Fruit fly (Drosophila melanogaster) whole organism, embryonic: ENCODE data around the gene CG14402.

ENCODE experiments used
- Antp ChIP-seq: fragments of 200-800 bp; sonication (Bioruptor generic); optimal IDR thresholded peaks from 3 replicates; lab custom pipeline; 2016; ENCODE audit warnings: missing biosample characterization, missing genetic modification characterization
- Atf6 ChIP-seq: fragments of 200-800 bp; sonication (Bioruptor generic); IDR thresholded peaks from 2 replicates; pipeline ENCODE4 v1.3.6; 2022; ENCODE audit warnings: missing biosample characterization, missing genetic modification characterization
- B-H1 ChIP-seq: fragments of 200-800 bp; sonication (Bioruptor generic); IDR thresholded peaks from 3 replicates; pipeline ENCODE4 v1.3.6; 2022; ENCODE audit warnings: missing biosample characterization, missing genetic modification characterization
- BEAF-32 ChIP-seq: fragments of 200-800 bp; sonication (Bioruptor generic); optimal IDR thresholded peaks from 3 replicates; lab custom pipeline; 2017; ENCODE audit warnings: missing biosample characterization, missing genetic modification characterization, mild to moderate bottlenecking, moderate library complexity, missing genetic modification reagents
- CG10462 ChIP-seq: fragments of 200-800 bp; sonication (Bioruptor generic); optimal IDR thresholded peaks from 2 replicates; lab custom pipeline; 2016; ENCODE audit warnings: missing biosample characterization, missing genetic modification characterization
- CG10959 ChIP-seq: fragments of 200-800 bp; sonication (Bioruptor generic); IDR thresholded peaks from 2 replicates; pipeline ENCODE4 v1.3.6; 2022; ENCODE audit warnings: missing biosample characterization, missing genetic modification characterization
- CG11247 ChIP-seq: fragments of 200-800 bp; sonication (Bioruptor generic); IDR thresholded peaks from 2 replicates; pipeline ENCODE4 v1.3.6; 2022; ENCODE audit warnings: missing biosample characterization, missing genetic modification characterization
- CG11456 ChIP-seq: fragments of 200-800 bp; sonication (Bioruptor generic); IDR thresholded peaks from 3 replicates; pipeline ENCODE4 v1.3.6; 2022; ENCODE audit warnings: missing biosample characterization, missing genetic modification characterization
- CG11504 ChIP-seq: fragments of 200-800 bp; sonication (Bioruptor generic); optimal IDR thresholded peaks from 3 replicates; lab custom pipeline; 2019; ENCODE audit warnings: missing biosample characterization, mild to moderate bottlenecking, missing genetic modification characterization, moderate library complexity
- CG11695 ChIP-seq: fragments of 200-800 bp; sonication (Bioruptor generic); IDR thresholded peaks from 3 replicates; pipeline ENCODE4 v1.3.6; 2022; ENCODE audit warnings: missing biosample characterization, missing genetic modification characterization
- CG12659 ChIP-seq: fragments of 200-800 bp; sonication (Bioruptor generic); optimal IDR thresholded peaks from 3 replicates; lab custom pipeline; 2017; ENCODE audit warnings: mild to moderate bottlenecking, missing biosample characterization, missing genetic modification reagents, missing genetic modification characterization
- CG14050 ChIP-seq: fragments of 200-800 bp; sonication (Bioruptor generic); IDR thresholded peaks from 3 replicates; pipeline ENCODE4 v1.3.6; 2022; ENCODE audit warnings: missing biosample characterization, missing genetic modification characterization
- CG15011 ChIP-seq: fragments of 200-800 bp; sonication (Bioruptor generic); optimal IDR thresholded peaks from 3 replicates; lab custom pipeline; 2018; ENCODE audit warnings: missing biosample characterization, mild to moderate bottlenecking, missing genetic modification characterization
- CG17359 ChIP-seq: fragments of 200-800 bp; sonication (Bioruptor generic); optimal IDR thresholded peaks from 3 replicates; lab custom pipeline; 2018; ENCODE audit warnings: missing biosample characterization, mild to moderate bottlenecking, missing genetic modification characterization, moderate library complexity
- CG18011 ChIP-seq: fragments of 200-800 bp; sonication (Bioruptor generic); optimal IDR thresholded peaks from 2 replicates; lab custom pipeline; 2017; ENCODE audit warnings: missing biosample characterization, missing genetic modification characterization, mild to moderate bottlenecking, moderate library complexity, missing genotype
- CG31224 ChIP-seq: fragments of 200-800 bp; sonication (Bioruptor generic); IDR thresholded peaks from 2 replicates; pipeline ENCODE4 v1.3.6; 2022; ENCODE audit warnings: missing biosample characterization, missing genetic modification characterization
- CG31441 ChIP-seq: fragments of 200-800 bp; sonication (Bioruptor generic); IDR thresholded peaks from 2 replicates; pipeline ENCODE4 v1.3.6; 2022; ENCODE audit warnings: missing biosample characterization, missing genetic modification characterization
- CG32767 ChIP-seq: fragments of 200-800 bp; sonication (Bioruptor generic); IDR thresholded peaks from 2 replicates; pipeline ENCODE4 v1.3.6; 2022; ENCODE audit warnings: missing biosample characterization, missing genetic modification characterization
- CG3407 ChIP-seq: fragments of 200-800 bp; sonication (Bioruptor generic); optimal IDR thresholded peaks from 2 replicates; lab custom pipeline; 2018; ENCODE audit warnings: missing biosample characterization, mild to moderate bottlenecking, missing genetic modification characterization
- CG34376 ChIP-seq: fragments of 200-800 bp; sonication (Bioruptor generic); optimal IDR thresholded peaks from 2 replicates; lab custom pipeline; 2018; ENCODE audit warnings: missing biosample characterization, mild to moderate bottlenecking, missing genetic modification characterization
- CG4360 ChIP-seq: fragments of 200-800 bp; sonication (Bioruptor generic); IDR thresholded peaks from 2 replicates; pipeline ENCODE4 v1.3.6; 2022; ENCODE audit warnings: missing biosample characterization, missing genetic modification characterization
- CG7357 ChIP-seq: fragments of 200-800 bp; sonication (Bioruptor generic); IDR thresholded peaks from 3 replicates; pipeline ENCODE4 v1.3.6; 2022; ENCODE audit warnings: missing biosample characterization, missing genetic modification characterization
- CG9437 ChIP-seq: fragments of 200-800 bp; sonication (Bioruptor generic); optimal IDR thresholded peaks from 2 replicates; lab custom pipeline; 2018; ENCODE audit warnings: missing biosample characterization, mild to moderate bottlenecking, missing genetic modification characterization
- CG9609 ChIP-seq: fragments of 200-800 bp; sonication (Bioruptor generic); optimal IDR thresholded peaks from 3 replicates; lab custom pipeline; 2016; ENCODE audit warnings: missing biosample characterization, missing genetic modification characterization
- CG9727 ChIP-seq: fragments of 200-800 bp; sonication (Bioruptor generic); optimal IDR thresholded peaks from 3 replicates; lab custom pipeline; 2017; ENCODE audit warnings: missing biosample characterization, mild to moderate bottlenecking, missing genetic modification characterization
- D19A ChIP-seq: fragments of 200-800 bp; optimal IDR thresholded peaks from 3 replicates; lab custom pipeline; 2019; ENCODE audit warnings: missing biosample characterization, mild to moderate bottlenecking, missing genetic modification characterization, moderate library complexity
- Hr78 ChIP-seq, 2 experiments: fragments of 200-800 bp in 1 of 2; fragments of >200 bp in 1 of 2; sonication (Bioruptor generic) in 1 of 2; optimal IDR thresholded peaks; 2 replicates each; lab custom pipeline; 2017 to 2019; ENCODE audit warnings: missing biosample characterization in 2 of 2, missing genetic modification characterization in 2 of 2, mild to moderate bottlenecking in 1 of 2, moderate library complexity in 1 of 2
- Nf-YA ChIP-seq: fragments of 200-800 bp; sonication (Bioruptor generic); IDR thresholded peaks from 2 replicates; pipeline ENCODE4 v1.3.6; 2022; ENCODE audit warnings: missing biosample characterization, missing genetic modification characterization
- Nf-YC ChIP-seq: fragments of 200-800 bp; optimal IDR thresholded peaks from 3 replicates; lab custom pipeline; 2019; ENCODE audit warnings: missing biosample characterization, mild to moderate bottlenecking, missing genetic modification characterization, moderate library complexity
- Rx ChIP-seq: fragments of 200-800 bp; sonication (Bioruptor generic); IDR thresholded peaks from 2 replicates; pipeline ENCODE4 v1.3.6; 2022; ENCODE audit warnings: missing biosample characterization, missing genetic modification characterization
- aop ChIP-seq: fragments of 200-800 bp; sonication (Bioruptor generic); IDR thresholded peaks from 2 replicates; pipeline ENCODE4 v1.3.6; 2022; ENCODE audit warnings: missing biosample characterization, missing genetic modification characterization
- corto ChIP-seq: fragments of 200-800 bp; sonication (Bioruptor generic); optimal IDR thresholded peaks from 2 replicates; lab custom pipeline; 2016; ENCODE audit warnings: missing biosample characterization, mild to moderate bottlenecking, missing genetic modification characterization, moderate library complexity
- crc ChIP-seq: fragments of 200-800 bp; sonication (Bioruptor generic); optimal IDR thresholded peaks from 2 replicates; lab custom pipeline; 2016; ENCODE audit warnings: missing biosample characterization, missing genetic modification characterization
- crp ChIP-seq, 2 experiments: fragments of 200-800 bp; sonication (Bioruptor generic); optimal IDR thresholded peaks; 2 replicates in 1 of 2; 3 replicates in 1 of 2; lab custom pipeline; 2017; ENCODE audit warnings: missing biosample characterization in 2 of 2, missing genetic modification characterization in 2 of 2, mild to moderate bottlenecking in 1 of 2, moderate library complexity in 1 of 2
- dan ChIP-seq: fragments of 200-800 bp; sonication (Bioruptor generic); IDR thresholded peaks from 2 replicates; pipeline ENCODE4 v1.3.6; 2022; ENCODE audit warnings: missing biosample characterization, missing genetic modification characterization
- fd102C ChIP-seq: fragments of 200-800 bp; sonication (Bioruptor generic); optimal IDR thresholded peaks from 2 replicates; lab custom pipeline; 2018; ENCODE audit warnings: missing biosample characterization, mild to moderate bottlenecking, missing genetic modification characterization, moderate library complexity
- fd96Cb ChIP-seq: fragments of 200-800 bp; sonication (Bioruptor generic); optimal IDR thresholded peaks from 2 replicates; lab custom pipeline; 2018; ENCODE audit warnings: missing biosample characterization, mild to moderate bottlenecking, missing genetic modification characterization, moderate library complexity
- gsb-n ChIP-seq: fragments of 200-800 bp; sonication (Bioruptor generic); optimal IDR thresholded peaks from 3 replicates; lab custom pipeline; 2018; ENCODE audit warnings: missing biosample characterization, mild to moderate bottlenecking, missing genetic modification characterization
- lola ChIP-seq, 3 experiments: fragments of >200 bp in 2 of 3; fragments of 200-800 bp in 1 of 3; sonication (Bioruptor generic) in 1 of 3; optimal IDR thresholded peaks; 2 replicates each; lab custom pipeline; 2017 to 2019; ENCODE audit warnings: missing biosample characterization in 3 of 3, missing genetic modification characterization in 3 of 3, mild to moderate bottlenecking in 1 of 3, moderate library complexity in 1 of 3
- pita ChIP-seq: fragments of 200-800 bp; sonication (Bioruptor generic); optimal IDR thresholded peaks from 2 replicates; lab custom pipeline; 2017; ENCODE audit warnings: missing biosample characterization, mild to moderate bottlenecking, missing genetic modification characterization
- rib ChIP-seq: fragments of 200-800 bp; sonication (Bioruptor generic); IDR thresholded peaks from 2 replicates; pipeline ENCODE4 v1.3.6; 2022; ENCODE audit warnings: missing biosample characterization, missing genetic modification characterization
- sens ChIP-seq: fragments of 200-800 bp; sonication (Bioruptor generic); peaks from one replicate; lab custom pipeline; 2016; ENCODE audit warnings: missing biosample characterization, missing genetic modification characterization
- sens-2 ChIP-seq: fragments of 200-800 bp; sonication (Bioruptor generic); IDR thresholded peaks from 2 replicates; pipeline ENCODE4 v1.3.6; 2022; ENCODE audit warnings: missing biosample characterization, missing genetic modification characterization
- sima ChIP-seq: fragments of 200-800 bp; sonication (Bioruptor generic); optimal IDR thresholded peaks from 2 replicates; lab custom pipeline; 2016; ENCODE audit warnings: missing biosample characterization, missing genetic modification characterization
- sr ChIP-seq: fragments of 200-800 bp; sonication (Bioruptor generic); IDR thresholded peaks from 3 replicates; pipeline ENCODE4 v1.3.6; 2022; ENCODE audit warnings: missing biosample characterization, missing genetic modification characterization
- tap ChIP-seq: fragments of 200-800 bp; optimal IDR thresholded peaks from 3 replicates; lab custom pipeline; 2019; ENCODE audit warnings: missing biosample characterization, mild to moderate bottlenecking, missing genetic modification characterization, moderate library complexity
- wek ChIP-seq: fragments of 200-800 bp; sonication (Bioruptor generic); optimal IDR thresholded peaks from 3 replicates; lab custom pipeline; 2018; ENCODE audit warnings: missing biosample characterization, mild to moderate bottlenecking, missing genetic modification characterization, moderate library complexity
- yki ChIP-seq: fragments of >200 bp; optimal IDR thresholded peaks from 3 replicates; lab custom pipeline; 2018
- zfh1 ChIP-seq: fragments of 200-800 bp; sonication (Bioruptor generic); IDR thresholded peaks from 3 replicates; pipeline ENCODE4 v1.3.6; 2022; ENCODE audit warnings: missing biosample characterization, missing genetic modification characterization

Gene CG14402

DNA sequence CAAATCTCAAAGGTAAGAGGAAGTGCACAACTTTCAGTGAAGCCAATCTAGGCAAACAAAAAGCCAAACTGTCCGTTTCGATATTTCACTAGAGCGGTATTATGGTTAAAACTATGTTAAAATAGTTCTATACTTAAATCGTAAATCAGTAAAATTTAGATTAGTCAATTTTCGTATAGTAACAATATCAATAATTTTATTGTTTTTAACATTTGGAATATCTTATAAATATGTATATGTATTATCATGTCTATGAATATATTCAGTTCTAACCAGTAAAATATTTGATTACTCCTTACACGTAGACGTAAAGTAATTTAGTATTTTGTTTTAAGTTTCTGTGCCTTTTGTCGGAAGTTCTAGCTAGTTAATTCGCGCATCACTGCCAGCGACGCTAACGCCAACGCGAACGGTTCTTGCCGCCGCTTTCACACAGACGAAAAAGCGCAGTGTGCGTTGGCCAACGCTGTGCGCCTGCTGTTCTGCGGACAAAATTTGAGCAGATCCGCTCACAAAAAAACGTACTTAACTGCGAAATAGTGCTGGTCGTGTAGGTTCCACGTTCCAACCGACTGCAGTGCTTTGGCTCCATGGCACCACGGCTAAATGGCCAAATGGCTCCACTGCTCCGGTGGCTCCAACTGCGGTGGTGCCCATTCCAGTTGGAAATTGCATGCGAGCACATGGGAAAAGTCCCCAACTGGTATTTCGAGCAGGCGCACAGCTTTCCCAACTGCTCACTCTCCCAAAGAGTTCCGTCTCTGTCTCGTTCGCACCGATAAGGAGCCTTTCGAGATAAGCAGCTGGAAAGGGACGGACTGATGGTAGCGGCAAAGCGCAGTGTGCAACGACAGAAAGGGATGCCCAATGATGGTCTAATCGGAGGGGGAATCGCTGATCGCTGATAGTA, 25.6 kb upstream of the CG14402 start (continued):
- no peak for TF ChIP-seq aop (GFP tag; lab: Robert Waterston, UW)
- peak; percentile 83 for TF ChIP-seq CG34376
- no peak for TF ChIP-seq Nf-YA (GFP tag; lab: Robert Waterston, UW)
- TF ChIP-seq CG11456 (GFP tag; lab: Robert Waterston, UW) = no peak
- TF ChIP-seq BEAF-32 (GFP tag; lab: Kevin White, UChicago) = no peak
- peak; percentile 12 for TF ChIP-seq Antp (GFP tag; lab: Kevin White, UChicago)
- TF ChIP-seq CG10959 = no peak
- no peak for TF ChIP-seq gsb-n
- TF ChIP-seq sr (GFP tag; lab: Robert Waterston, UW) = peak; percentile 91
- no peak for TF ChIP-seq sima
- TF ChIP-seq pita (GFP tag; lab: Kevin White, UChicago) = no peak
- TF ChIP-seq CG11695 (GFP tag; lab: Robert Waterston, UW) = no peak
- TF ChIP-seq CG32767 (GFP tag; lab: Robert Waterston, UW) = no peak
- no peak for TF ChIP-seq CG12659 (GFP tag; lab: Kevin White, UChicago)
- TF ChIP-seq B-H1 (GFP tag; lab: Robert Waterston, UW) = no peak
- 0 out of 2 replicates have a peak, but pooled peaks have one; percentile 8 for TF ChIP-seq Atf6 (GFP tag; lab: Robert Waterston, UW)
- 0 out of 2 replicates have a peak, but pooled peaks have one; percentile 31 for TF ChIP-seq CG4360
- TF ChIP-seq CG11504 (tag; lab: Kevin White, UChicago) = peak; percentile 50
- TF ChIP-seq tap = peak; percentile 12
- TF ChIP-seq CG17359 (tag; lab: Kevin White, UChicago) = no peak
- TF ChIP-seq rib = peak; percentile 82; the same call in 1 of the 2 replicates
- TF ChIP-seq zfh1 (GFP tag; lab: Robert Waterston, UW) = peak; percentile 29; the same call in 1 of the 3 replicates
- peak in 1 of 3 experiments; percentile 53 for TF ChIP-seq lola (GFP tag; optimal IDR thresholded peaks at IDR 0.05; lab: Kevin White, UChicago)
- TF ChIP-seq wek = peak; percentile 33
- TF ChIP-seq fd102C (GFP tag; lab: Kevin White, UChicago) = no peak
- TF ChIP-seq sens-2 (GFP tag; lab: Robert Waterston, UW) = no peak
- TF ChIP-seq yki (lab: Kevin White, UChicago) = no peak
- peak; percentile 100 for TF ChIP-seq CG31224 (GFP tag; lab: Robert Waterston, UW)
- TF ChIP-seq Hr78 (GFP tag; optimal IDR thresholded peaks at IDR 0.05; lab: Kevin White, UChicago) = no peak
- TF ChIP-seq Nf-YC (tag; lab: Kevin White, UChicago) = peak; percentile 16
- TF ChIP-seq crc (GFP tag; lab: Kevin White, UChicago) = no peak
- no peak for TF ChIP-seq CG11247 (GFP tag; lab: Robert Waterston, UW)
- TF ChIP-seq CG14050 (GFP tag; lab: Robert Waterston, UW) = no peak
- TF ChIP-seq Rx (GFP tag; lab: Robert Waterston, UW) = no peak
- peak; percentile 1 for TF ChIP-seq fd96Cb (tag; lab: Kevin White, UChicago)
- TF ChIP-seq CG7357 = no peak
- no peak for TF ChIP-seq CG9727 (GFP tag; lab: Kevin White, UChicago)
- no peak for TF ChIP-seq CG3407 (GFP tag; lab: Kevin White, UChicago)
- TF ChIP-seq CG10462 (GFP tag; lab: Kevin White, UChicago) = peak; percentile 4
- peak; percentile 68 for TF ChIP-seq sens (GFP tag; lab: Kevin White, UChicago)
- TF ChIP-seq CG18011 (GFP tag; lab: Kevin White, UChicago) = no peak
- no peak for TF ChIP-seq dan (GFP tag; lab: Robert Waterston, UW)
- TF ChIP-seq corto (GFP tag; lab: Kevin White, UChicago) = peak; percentile 31
- no peak for TF ChIP-seq CG9437 (GFP tag; lab: Kevin White, UChicago)
- TF ChIP-seq D19A = no peak
- no peak for TF ChIP-seq crp (GFP tag; optimal IDR thresholded peaks at IDR 0.05; lab: Kevin White, UChicago)
- no peak for TF ChIP-seq CG9609
- TF ChIP-seq CG31441 (GFP tag; lab: Robert Waterston, UW) = peak; percentile 59; the same call in 1 of the 2 replicates
- no peak for TF ChIP-seq CG15011 (GFP tag; lab: Kevin White, UChicago)
